Fruit fly (Drosophila melanogaster): ENCODE measurements around the gene Alp1.

The Alp1 gene

DNA sequence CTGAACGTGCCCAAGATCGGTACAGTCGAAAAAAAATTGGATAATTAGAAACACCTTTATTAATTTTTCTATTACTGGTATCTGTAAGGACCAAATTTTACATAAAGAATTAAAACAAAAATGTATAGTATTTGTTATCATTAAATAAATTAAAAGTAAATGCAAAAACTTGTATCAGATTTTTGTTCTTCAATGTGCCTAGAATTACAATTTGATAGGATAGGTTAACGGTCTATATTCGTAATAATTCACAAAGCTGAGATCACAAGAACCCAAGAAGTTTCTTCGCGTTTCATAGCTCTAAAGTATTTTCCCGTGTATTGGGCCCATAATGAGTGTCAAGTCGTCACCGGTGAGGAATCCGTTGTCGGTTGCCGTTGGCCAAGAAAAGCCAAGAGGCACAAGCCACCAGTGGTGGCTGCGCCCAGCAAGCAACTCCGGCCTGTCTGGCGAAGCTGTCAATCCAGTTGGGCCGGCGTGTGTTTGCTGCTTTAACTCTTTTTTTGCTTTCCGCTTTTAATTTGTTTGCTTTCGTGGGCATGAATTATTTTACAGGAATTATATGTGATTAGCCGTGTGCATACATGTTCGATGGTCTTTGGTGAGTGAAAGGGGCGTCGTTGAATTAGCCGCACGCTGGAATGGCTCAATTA is 26.6 kb downstream of the Alp1 start (continued):
- no peak for TF ChIP-seq Tbp (GFP tag; optimal IDR thresholded peaks at IDR 0.05)
- no peak for TF ChIP-seq CG13287 (GFP tag; IDR thresholded peaks at IDR 0.05; ENCODE audit: partially characterized antibody)
- peak; percentile 44; the same call in 1 of the 2 replicates for TF ChIP-seq slbo (GFP tag; IDR thresholded peaks at IDR 0.05)
- TF ChIP-seq CG4360 (GFP tag; IDR thresholded peaks at IDR 0.05) = no peak
- peak; percentile 53 for TF ChIP-seq HHEX (GFP tag; optimal IDR thresholded peaks at IDR 0.05)
- TF ChIP-seq gem (tag; optimal IDR thresholded peaks at IDR 0.05) = peak; percentile 79
- no peak for TF ChIP-seq CG11085 (GFP tag; IDR thresholded peaks at IDR 0.05)
- no peak for TF ChIP-seq CG4707 (GFP tag; optimal IDR thresholded peaks at IDR 0.05)
- TF ChIP-seq CG2120 (GFP tag; optimal IDR thresholded peaks at IDR 0.05) = peak; percentile 57
- TF ChIP-seq da (GFP tag; optimal IDR thresholded peaks at IDR 0.05) = no peak
- TF ChIP-seq CG12299 (tag; optimal IDR thresholded peaks at IDR 0.05) = no peak
- no peak for TF ChIP-seq ase (GFP tag; IDR thresholded peaks at IDR 0.05)
- TF ChIP-seq nmo (GFP tag; optimal IDR thresholded peaks at IDR 0.05) = peak; percentile 65
- TF ChIP-seq CG32772 (GFP tag; IDR thresholded peaks at IDR 0.05) = peak; percentile 34; the same call in 1 of the 2 replicates
- TF ChIP-seq toy (GFP tag; IDR thresholded peaks at IDR 0.05) = no peak
- peak; percentile 13; the same call in 1 of the 2 replicates for TF ChIP-seq NFAT (GFP tag; IDR thresholded peaks at IDR 0.05)
- peak; percentile 56 for TF ChIP-seq CG13296 (GFP tag; optimal IDR thresholded peaks at IDR 0.05)
- no peak for TF ChIP-seq sc (optimal IDR thresholded peaks at IDR 0.05)
- TF ChIP-seq sc (GFP tag; optimal IDR thresholded peaks at IDR 0.05) = peak; percentile 37
- no peak for TF ChIP-seq CG13624 (GFP tag; optimal IDR thresholded peaks at IDR 0.05)
- no peak for TF ChIP-seq CG31388 (GFP tag; optimal IDR thresholded peaks at IDR 0.05)
- no peak for TF ChIP-seq gcm2 (GFP tag; optimal IDR thresholded peaks at IDR 0.05)
- no peak for TF ChIP-seq CG5953 (GFP tag; IDR thresholded peaks at IDR 0.05)
- TF ChIP-seq nerfin-1 (tag; optimal IDR thresholded peaks at IDR 0.05) = no peak
- TF ChIP-seq MBD-R2 (GFP tag; IDR thresholded peaks at IDR 0.05) = no peak
- TF ChIP-seq dpn (GFP tag; optimal IDR thresholded peaks at IDR 0.05) = peak; percentile 17 to 52
- no peak for TF ChIP-seq mld (GFP tag; IDR thresholded peaks at IDR 0.05; ENCODE audit: partially characterized antibody)
- TF ChIP-seq br (optimal IDR thresholded peaks at IDR 0.05) = no peak
- TF ChIP-seq CG13775 (GFP tag; optimal IDR thresholded peaks at IDR 0.05) = peak; percentile 41
- TF ChIP-seq klu (GFP tag; IDR thresholded peaks at IDR 0.05) = 0 out of 2 replicates have a peak, but pooled peaks have one; percentile 28
- TF ChIP-seq ssp (GFP tag; IDR thresholded peaks at IDR 0.05) = 0 out of 2 replicates have a peak, but pooled peaks have one; percentile 24
- no peak for TF ChIP-seq pum (GFP tag; optimal IDR thresholded peaks at IDR 0.05)
- peak; percentile 72 for TF ChIP-seq CG7839 (tag; optimal IDR thresholded peaks at IDR 0.05)
- peak; percentile 22 for TF ChIP-seq fd3F (GFP tag; optimal IDR thresholded peaks at IDR 0.05)
- TF ChIP-seq p53 (GFP tag; optimal IDR thresholded peaks at IDR 0.05) = no peak
- peak; percentile 45 for TF ChIP-seq tin (GFP tag; optimal IDR thresholded peaks at IDR 0.05)
- peak; percentile 45 for TF ChIP-seq CG15011 (GFP tag; optimal IDR thresholded peaks at IDR 0.05)
- no peak for TF ChIP-seq unc-4 (GFP tag; IDR thresholded peaks at IDR 0.05; ENCODE audit: partially characterized antibody)
- peak; percentile 55 for TF ChIP-seq Ptx1 (GFP tag; IDR thresholded peaks at IDR 0.05)
- TF ChIP-seq sens-2 (GFP tag; IDR thresholded peaks at IDR 0.05) = no peak
- TF ChIP-seq emc (GFP tag; optimal IDR thresholded peaks at IDR 0.05) = no peak
- no peak for TF ChIP-seq pb (GFP tag; optimal IDR thresholded peaks at IDR 0.05)
- 0 out of 2 replicates have a peak, but pooled peaks have one; percentile 39 for TF ChIP-seq Awh (GFP tag; IDR thresholded peaks at IDR 0.05)
- TF ChIP-seq fd64A (GFP tag; optimal IDR thresholded peaks at IDR 0.05) = no peak
- peak; percentile 73 for TF ChIP-seq Meics (GFP tag; optimal IDR thresholded peaks at IDR 0.05)
- peak; percentile 82 for TF ChIP-seq CG2678 (tag; optimal IDR thresholded peaks at IDR 0.05)
- no peak for TF ChIP-seq Bgb (GFP tag; IDR thresholded peaks at IDR 0.05; ENCODE audit: partially characterized antibody)
- TF ChIP-seq Ets65A (GFP tag) = no peak
- TF ChIP-seq Asciz (GFP tag; optimal IDR thresholded peaks at IDR 0.05) = peak; percentile 48
- TF ChIP-seq CG30403 (GFP tag; optimal IDR thresholded peaks at IDR 0.05) = peak; percentile 62
- TF ChIP-seq Dp (GFP tag; optimal IDR thresholded peaks at IDR 0.05) = no peak

Measured in whole organism, embryonic.